Worm (Caenorhabditis elegans): ENCODE data around the gene Y66H1A.8.

- TF ChIP-seq unc-62 (GFP tag; optimal IDR thresholded peaks at IDR 0.05), result no peak
- TF ChIP-seq lsy-2 (tag; optimal IDR thresholded peaks at IDR 0.05), result no peak
- TF ChIP-seq ztf-4 (tag; optimal IDR thresholded peaks at IDR 0.05), result no peak
These were observed 35.0 kb downstream of the Y66H1A.8 start, which contains the start of gene eri-1 for ce11 chrIV:419674-420073.

Measured in whole organism, L2 larva.